Fruit fly (Drosophila melanogaster) whole organism, wandering third instar larva: ENCODE data around the gene FeCH.

Experiments
- GATAd ChIP-seq: sonication (Bioruptor generic); optimal IDR thresholded peaks from 2 replicates; lab custom pipeline; 2016; ENCODE audit warnings: missing biosample characterization, missing genetic modification characterization
- Myc ChIP-seq: fragments of >200 bp; optimal IDR thresholded peaks from 2 replicates; lab custom pipeline; 2017
- Sp1 ChIP-seq: fragments of 200-800 bp; sonication (Bioruptor generic); optimal IDR thresholded peaks from 3 replicates; lab custom pipeline; 2019; ENCODE audit warnings: missing biosample characterization, mild to moderate bottlenecking, missing genetic modification characterization, moderate library complexity
- br ChIP-seq: fragments of 200-800 bp; sonication (Bioruptor generic); optimal IDR thresholded peaks from 2 replicates; lab custom pipeline; 2016; ENCODE audit warnings: missing biosample characterization, missing genetic modification characterization
- brk ChIP-seq: fragments of 200-800 bp; sonication (Bioruptor generic); optimal IDR thresholded peaks from 2 replicates; lab custom pipeline; 2016; ENCODE audit warnings: missing biosample characterization, mild to moderate bottlenecking, missing genetic modification characterization
- h ChIP-seq: fragments of 200-800 bp; sonication (Bioruptor generic); optimal IDR thresholded peaks from 3 replicates; lab custom pipeline; 2016; ENCODE audit warnings: missing biosample characterization, mild to moderate bottlenecking, missing genetic modification characterization
- psq ChIP-seq: fragments of 200-800 bp; sonication (Bioruptor generic); optimal IDR thresholded peaks from 3 replicates; lab custom pipeline; 2017; ENCODE audit warnings: missing biosample characterization, mild to moderate bottlenecking, missing genetic modification characterization, moderate library complexity
- rgr ChIP-seq: fragments of 200-800 bp; sonication (Bioruptor generic); optimal IDR thresholded peaks from 3 replicates; lab custom pipeline; 2016; ENCODE audit warnings: missing biosample characterization, mild to moderate bottlenecking, missing genetic modification characterization
- sage ChIP-seq: fragments of 200-800 bp; sonication (Bioruptor generic); optimal IDR thresholded peaks from 2 replicates; lab custom pipeline; 2016; ENCODE audit warnings: missing biosample characterization, mild to moderate bottlenecking, missing genetic modification characterization
- woc ChIP-seq: sonication (Bioruptor generic); optimal IDR thresholded peaks from 2 replicates; lab custom pipeline; 2016; ENCODE audit warnings: missing biosample characterization, mild to moderate bottlenecking, missing genetic modification characterization

dm6 chr3R:31852185-31852584 lies 40.1 kb upstream of the FeCH start:
- TF ChIP-seq h = no peak
- no peak for TF ChIP-seq br (GFP tag; lab: Kevin White, UChicago)
- TF ChIP-seq sage = no peak
- no peak for TF ChIP-seq brk (GFP tag; lab: Kevin White, UChicago)
- TF ChIP-seq Sp1 (GFP tag; lab: Kevin White, UChicago) = no peak
- TF ChIP-seq woc = no peak
- TF ChIP-seq psq (GFP tag; lab: Kevin White, UChicago) = no peak
- no peak for TF ChIP-seq Myc
- no peak for TF ChIP-seq rgr (GFP tag; lab: Kevin White, UChicago)
- TF ChIP-seq GATAd (GFP tag; lab: Kevin White, UChicago) = no peak
